Fruit fly (Drosophila melanogaster): ENCODE measurements around the gene CG16704.

dm6 chr2L:3731055-3731454, 38.7 kb upstream of the CG16704 start:
- TF ChIP-seq psq (optimal IDR thresholded peaks at IDR 0.05), result no peak
- TF ChIP-seq CG8478 (optimal IDR thresholded peaks at IDR 0.05), result no peak
- no peak for TF ChIP-seq EcR (GFP tag; optimal IDR thresholded peaks at IDR 0.05)

Data from whole organism.